Worm (Caenorhabditis elegans): Measurements from ENCODE around the gene F56D6.14.
"Not testable (repeated sequence)": the region's sequence is repeated elsewhere in the genome, so short reads cannot be mapped to it uniquely, and the experiment has no call there.

Gene F56D6.14

ce11 chrIV:3918160-3918559 is 655 bp downstream of the F56D6.14 start, which contains the start of gene F56D6.23:
TSS of gene F56D6.23 (plus strand) at chrIV:3918460.
- no peak for TF ChIP-seq unc-62 (GFP tag; optimal IDR thresholded peaks at IDR 0.05)
- TF ChIP-seq sma-3 (GFP tag; optimal IDR thresholded peaks at IDR 0.05), result no peak
- no peak for TF ChIP-seq crh-2 (tag; optimal IDR thresholded peaks at IDR 0.05)
- TF ChIP-seq fos-1 (tag; optimal IDR thresholded peaks at IDR 0.05), result no peak
- no peak for TF ChIP-seq snpc-4 (tag; optimal IDR thresholded peaks at IDR 0.05)

- TF ChIP-seq lin-11 (tag; optimal IDR thresholded peaks at IDR 0.05), result no peak
- TF ChIP-seq nhr-77 (tag; optimal IDR thresholded peaks at IDR 0.05), result no peak
- no peak for TF ChIP-seq peb-1 (tag; optimal IDR thresholded peaks at IDR 0.05)
- TF ChIP-seq lsy-2 (tag; optimal IDR thresholded peaks at IDR 0.05), result no peak
- no peak for TF ChIP-seq mab-5 (tag; optimal IDR thresholded peaks at IDR 0.05)
- TF ChIP-seq mdl-1 (tag; optimal IDR thresholded peaks at IDR 0.05), result no peak
- no peak for TF ChIP-seq gmeb-1 (tag; optimal IDR thresholded peaks at IDR 0.05)
- no peak for TF ChIP-seq nhr-10 (tag; optimal IDR thresholded peaks at IDR 0.05)
- TF ChIP-seq C34F6.9 (tag; optimal IDR thresholded peaks at IDR 0.05), result no peak
- TF ChIP-seq fos-1 (tag; optimal IDR thresholded peaks at IDR 0.05), result no peak
- no peak for TF ChIP-seq nhr-11 (tag; optimal IDR thresholded peaks at IDR 0.05)
Observed at ce11 chrIV:3919506-3919905, 2.0 kb downstream of the F56D6.14 start, which contains the start of gene srz-19. TSS of gene srz-19 (plus strand) at chrIV:3919806.

DNA sequence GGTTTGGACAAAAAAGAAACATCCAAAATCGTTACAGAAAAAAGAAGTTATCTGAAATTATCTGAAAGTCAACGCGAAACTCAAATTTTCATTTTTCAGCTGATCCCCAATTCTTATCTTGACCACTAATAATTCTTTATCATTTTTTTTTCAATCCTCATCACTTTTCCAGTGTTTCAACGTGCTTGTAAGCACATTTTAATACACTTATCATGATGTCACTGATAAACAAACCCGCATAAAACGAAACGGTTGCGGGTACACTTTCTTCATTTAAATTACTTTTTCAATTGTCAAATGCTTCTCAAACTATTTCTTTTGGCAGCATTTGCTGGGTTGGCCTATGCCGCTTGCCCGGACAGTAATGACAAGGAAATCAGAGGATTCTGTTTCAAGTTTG is 4.4 kb downstream of the F56D6.14 start, which contains the start of gene clec-67:
Gene clec-67 (plus strand): TSS at position 268 of the 400 bp plus-strand sequence.
- TF ChIP-seq nhr-21 (tag; optimal IDR thresholded peaks at IDR 0.05), result no peak
- TF ChIP-seq egl-27 (tag; optimal IDR thresholded peaks at IDR 0.05), result no peak
- TF ChIP-seq peb-1 (tag; optimal IDR thresholded peaks at IDR 0.05), result no peak
- TF ChIP-seq nhr-6 (tag; optimal IDR thresholded peaks at IDR 0.05), result no peak
- TF ChIP-seq alr-1 (tag; optimal IDR thresholded peaks at IDR 0.05), result no peak
- peak; percentile 79 for TF ChIP-seq fos-1 (tag; optimal IDR thresholded peaks at IDR 0.05)
- TF ChIP-seq aly-2 (tag; optimal IDR thresholded peaks at IDR 0.05), result no peak
- TF ChIP-seq nhr-11 (tag; optimal IDR thresholded peaks at IDR 0.05), result no peak
- TF ChIP-seq sma-9 (GFP tag; optimal IDR thresholded peaks at IDR 0.05), result peak; percentile 40
- TF ChIP-seq sma-9 (tag; optimal IDR thresholded peaks at IDR 0.05), result no peak
- TF ChIP-seq ztf-4 (tag; optimal IDR thresholded peaks at IDR 0.05), result no peak

DNA sequence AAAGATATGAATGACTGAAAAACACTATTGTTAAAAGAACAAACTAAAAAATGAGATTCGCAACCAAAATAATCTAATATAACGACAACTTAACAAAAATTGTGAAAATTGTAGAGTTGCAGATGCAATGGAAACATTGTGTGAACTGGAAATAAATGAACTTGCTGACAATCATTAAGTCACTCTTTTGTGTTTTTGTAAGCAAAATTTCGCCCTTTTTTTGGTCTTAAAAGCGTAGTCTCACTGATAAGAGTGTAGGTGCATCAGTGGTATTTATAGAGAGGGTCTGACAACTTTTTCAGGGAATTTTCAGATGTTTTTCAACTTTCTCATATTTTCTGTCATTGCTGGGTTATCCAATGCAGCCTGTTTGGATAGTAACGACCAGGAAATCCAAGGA is 8.6 kb downstream of the F56D6.14 start, which contains the start of gene clec-68:
Gene clec-68 (plus strand): TSS at position 301 of the 400 bp plus-strand sequence.
- TF ChIP-seq unc-39 (tag; optimal IDR thresholded peaks at IDR 0.05), result no peak
- TF ChIP-seq crh-2 (tag; optimal IDR thresholded peaks at IDR 0.05), result no peak
- no peak for TF ChIP-seq sma-9 (GFP tag; optimal IDR thresholded peaks at IDR 0.05)
- TF ChIP-seq sma-9 (tag; optimal IDR thresholded peaks at IDR 0.05), result no peak
- TF ChIP-seq ceh-16 (tag; optimal IDR thresholded peaks at IDR 0.05), result no peak
- TF ChIP-seq lin-13 (GFP tag; optimal IDR thresholded peaks at IDR 0.05), result no peak
- TF ChIP-seq nhr-11 (tag; optimal IDR thresholded peaks at IDR 0.05), result no peak
- TF ChIP-seq elt-1 (tag; optimal IDR thresholded peaks at IDR 0.05), result no peak
- no peak for TF ChIP-seq gmeb-1 (tag; optimal IDR thresholded peaks at IDR 0.05)
- TF ChIP-seq mab-5 (tag; optimal IDR thresholded peaks at IDR 0.05), result no peak
- TF ChIP-seq ama-1 (optimal IDR thresholded peaks at IDR 0.05), result no peak
- no peak for TF ChIP-seq nhr-23 (tag; optimal IDR thresholded peaks at IDR 0.05)
- no peak for TF ChIP-seq nhr-237 (tag; optimal IDR thresholded peaks at IDR 0.05)
- no peak for TF ChIP-seq nhr-129 (tag; optimal IDR thresholded peaks at IDR 0.05)
- TF ChIP-seq dmd-4 (tag; optimal IDR thresholded peaks at IDR 0.05), result no peak
- TF ChIP-seq nhr-77 (tag; optimal IDR thresholded peaks at IDR 0.05), result no peak
- no peak for TF ChIP-seq fos-1 (tag; optimal IDR thresholded peaks at IDR 0.05)

- TF ChIP-seq nhr-11, mbf-1, nhr-23 (tag; optimal IDR thresholded peaks at IDR 0.05): not testable (repeated sequence)
Observed at ce11 chrIV:3932408-3932807, 14.9 kb downstream of the F56D6.14 start, which contains the start of gene clec-70. TSS of gene clec-70 (plus strand) at chrIV:3932708.

- no peak for TF ChIP-seq lsy-2 (tag; optimal IDR thresholded peaks at IDR 0.05)
- no peak for TF ChIP-seq nhr-129 (tag; optimal IDR thresholded peaks at IDR 0.05)
- no peak for TF ChIP-seq R02D3.7 (tag; optimal IDR thresholded peaks at IDR 0.05)
- TF ChIP-seq nhr-23 (tag; optimal IDR thresholded peaks at IDR 0.05), result no peak
- no peak for TF ChIP-seq mab-5 (tag; optimal IDR thresholded peaks at IDR 0.05)
- TF ChIP-seq blmp-1 (tag; optimal IDR thresholded peaks at IDR 0.05; ENCODE audit: insufficient read depth), result no peak
- no peak for TF ChIP-seq nhr-12 (tag; optimal IDR thresholded peaks at IDR 0.05)
- TF ChIP-seq zag-1 (tag; optimal IDR thresholded peaks at IDR 0.05), result no peak
- no peak for TF ChIP-seq nhr-6 (tag; optimal IDR thresholded peaks at IDR 0.05)
- no peak for TF ChIP-seq aly-2 (tag; optimal IDR thresholded peaks at IDR 0.05)
- TF ChIP-seq lin-11 (tag; optimal IDR thresholded peaks at IDR 0.05), result no peak
- TF ChIP-seq ama-1 (optimal IDR thresholded peaks at IDR 0.05), result no peak
- no peak for TF ChIP-seq lin-39 (tag; optimal IDR thresholded peaks at IDR 0.05)
- TF ChIP-seq elt-1 (tag; optimal IDR thresholded peaks at IDR 0.05), result no peak
- TF ChIP-seq nhr-25 (tag; optimal IDR thresholded peaks at IDR 0.05), result no peak
- no peak for TF ChIP-seq nhr-77 (tag; optimal IDR thresholded peaks at IDR 0.05)
- TF ChIP-seq ztf-11 (tag; optimal IDR thresholded peaks at IDR 0.05), result no peak
- TF ChIP-seq nhr-21 (tag; optimal IDR thresholded peaks at IDR 0.05), result no peak
Observed at ce11 chrIV:3937097-3937496, 19.6 kb downstream of the F56D6.14 start, which contains the start of gene clec-71. TSS of gene clec-71 (plus strand) at chrIV:3937458.

Data from whole organism, L2 larva.